Fruit fly (Drosophila melanogaster) S2 (cell line): Measurements from ENCODE around the gene B9d1.

Experiments
- CG8478 ChIP-seq: fragments of >200 bp; optimal IDR thresholded peaks from 2 replicates; lab custom pipeline; 2018
- CTCF ChIP-seq, 2 experiments: fragments of >200 bp; optimal IDR thresholded peaks; 2 replicates each; lab custom pipeline; 2018

The B9d1 gene

DNA sequence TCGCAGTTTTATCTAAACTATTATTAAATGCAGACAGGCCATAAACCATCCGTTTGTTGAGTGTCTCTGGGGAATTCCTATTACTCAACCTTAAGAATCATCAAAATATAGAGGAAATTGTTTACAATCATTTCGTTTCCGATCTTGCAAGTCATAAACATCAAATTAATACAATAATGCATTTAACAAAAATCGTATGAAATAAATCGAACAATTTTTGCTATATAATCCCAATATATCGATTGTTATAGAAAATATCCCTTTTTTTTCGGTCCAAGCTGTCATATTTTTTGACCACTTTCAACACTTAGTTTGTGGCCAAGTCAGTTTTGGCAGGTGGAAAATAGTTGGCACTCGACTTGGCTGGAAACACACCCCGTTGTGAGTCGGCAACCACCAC is at the start of gene B9d1:
B9d1 (plus strand) TSS at position 301 of the 400 bp plus-strand sequence.
- TF ChIP-seq CG8478 (lab: Kevin White, UChicago), result no peak
- TF ChIP-seq CTCF (optimal IDR thresholded peaks at IDR 0.05; lab: Kevin White, UChicago), result no peak

DNA sequence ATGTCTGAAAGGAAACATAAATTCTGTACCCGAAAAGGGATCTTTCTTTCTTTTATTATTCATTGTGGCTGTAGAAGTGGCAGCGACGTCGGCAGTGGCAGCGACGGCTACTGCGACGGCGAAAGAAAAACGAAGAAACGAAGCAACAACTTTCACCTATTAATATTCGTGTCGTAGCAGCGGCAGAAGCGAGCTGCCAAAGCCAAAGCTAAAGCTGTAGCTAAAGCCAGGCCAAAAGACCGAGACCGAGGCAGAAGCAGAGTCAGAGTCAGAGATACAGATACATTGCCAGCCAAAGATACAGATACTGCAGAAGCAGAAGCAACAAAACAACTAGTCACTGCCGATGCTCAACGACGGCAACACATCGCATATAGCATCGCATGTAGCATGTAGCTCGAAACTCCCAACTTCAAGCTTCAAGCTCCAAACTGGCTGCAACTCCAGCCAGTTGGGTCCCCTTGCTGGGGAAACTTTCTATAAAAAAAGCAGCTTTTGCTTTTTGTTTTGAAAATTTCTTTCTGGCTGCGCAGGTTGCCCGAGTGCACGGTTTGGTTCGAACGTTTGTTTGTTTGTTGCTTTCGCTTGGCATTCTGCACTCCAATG is 48.3 kb upstream of the B9d1 start:
- TF ChIP-seq CG8478 (lab: Kevin White, UChicago) (no peak), CTCF (optimal IDR thresholded peaks at IDR 0.05; lab: Kevin White, UChicago) (no peak)

- TF ChIP-seq CG8478 (lab: Kevin White, UChicago) (no peak), CTCF (optimal IDR thresholded peaks at IDR 0.05; lab: Kevin White, UChicago) (no peak)
These were observed 47.0 kb upstream of the B9d1 start, which contains the start of gene CG6118 for dm6 chr3R:15434676-15435075. Gene CG6118 (minus strand): TSS chr3R:15434738.

dm6 chr3R:15436799-15437198 is 44.9 kb upstream of the B9d1 start:
- no peak for TF ChIP-seq CTCF (optimal IDR thresholded peaks at IDR 0.05; lab: Kevin White, UChicago)
- TF ChIP-seq CG8478 (lab: Kevin White, UChicago), result no peak

DNA sequence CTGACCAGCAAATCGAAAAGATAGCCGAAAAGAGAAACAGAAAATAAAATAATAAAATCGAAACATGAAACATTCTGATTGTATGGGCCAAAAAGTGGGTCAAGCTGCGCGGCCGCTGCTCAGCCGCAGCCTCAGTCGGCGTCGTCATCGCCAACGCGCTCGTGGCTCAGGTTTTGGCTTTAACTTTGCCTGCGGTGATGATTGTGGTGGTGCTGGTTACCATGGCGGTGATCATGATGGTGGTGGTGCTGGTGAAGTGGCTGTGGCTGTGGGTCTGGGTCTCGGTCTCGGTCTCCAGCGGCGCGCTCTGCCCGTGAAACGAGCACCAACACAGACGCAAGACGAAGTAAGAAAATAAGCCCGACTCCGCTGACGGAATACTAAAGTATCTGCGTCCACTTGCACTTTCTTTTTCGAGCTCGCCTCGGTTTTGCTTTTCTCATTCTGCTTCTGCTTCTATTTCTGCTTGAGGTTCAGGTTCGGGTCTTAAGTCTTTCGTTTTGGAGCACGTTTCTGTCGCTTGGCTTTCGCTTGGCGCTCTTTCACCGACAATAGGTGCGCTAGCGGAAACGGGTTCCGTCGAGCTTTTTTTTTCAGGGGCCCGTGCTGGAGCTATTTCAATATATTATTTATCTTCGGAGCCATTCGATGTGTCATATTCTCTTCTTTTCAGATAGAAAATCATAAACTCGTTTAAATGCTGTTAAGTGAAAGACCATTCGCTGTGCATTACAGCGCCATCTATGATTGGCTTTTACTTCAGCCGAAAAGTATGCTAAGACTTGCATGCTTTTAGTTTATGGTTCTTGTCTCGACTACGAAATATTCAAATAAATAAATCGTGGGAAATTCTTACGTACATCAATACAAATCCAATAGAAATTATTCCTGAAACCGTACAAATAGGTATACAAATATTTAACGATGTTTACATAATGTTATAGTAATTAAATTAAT is 44.0 kb upstream of the B9d1 start:
- TF ChIP-seq CTCF (optimal IDR thresholded peaks at IDR 0.05; lab: Kevin White, UChicago), result peak; percentile 93 to 96
- no peak for TF ChIP-seq CG8478 (lab: Kevin White, UChicago)

- TF ChIP-seq CG8478 (lab: Kevin White, UChicago), result no peak
- TF ChIP-seq CTCF (optimal IDR thresholded peaks at IDR 0.05; lab: Kevin White, UChicago), result no peak
These were observed 42.0 kb upstream of the B9d1 start, which contains the start of gene Act88F for dm6 chr3R:15439669-15440068. Gene Act88F (plus strand): TSS chr3R:15439969.

DNA sequence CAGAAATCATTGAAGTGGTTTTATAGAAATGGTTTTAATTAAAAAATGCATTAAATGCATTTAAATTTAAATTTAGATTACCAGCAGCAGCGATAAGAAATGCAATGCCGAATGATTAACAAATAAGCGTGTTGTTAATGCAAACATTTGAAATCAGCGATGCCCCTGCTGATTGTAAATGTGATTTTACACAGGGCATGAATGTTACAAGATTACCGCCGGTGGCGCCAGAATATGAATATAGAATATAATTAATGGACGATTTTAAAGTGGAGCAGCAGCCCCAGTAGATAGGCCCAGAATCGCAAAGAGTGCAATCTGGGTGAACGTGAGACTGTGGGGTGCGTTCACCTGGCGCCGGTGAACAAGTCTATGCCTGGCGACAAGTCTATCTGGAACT is 35.6 kb upstream of the B9d1 start:
- TF ChIP-seq CTCF (optimal IDR thresholded peaks at IDR 0.05; lab: Kevin White, UChicago), result no peak
- no peak for TF ChIP-seq CG8478 (lab: Kevin White, UChicago)

- TF ChIP-seq CTCF (optimal IDR thresholded peaks at IDR 0.05; lab: Kevin White, UChicago) (no peak), CG8478 (lab: Kevin White, UChicago) (no peak)
These were observed 33.9 kb upstream of the B9d1 start for dm6 chr3R:15447791-15448190.

dm6 chr3R:15448657-15449056 is 33.0 kb upstream of the B9d1 start:
- TF ChIP-seq CG8478 (lab: Kevin White, UChicago), result no peak
- no peak for TF ChIP-seq CTCF (optimal IDR thresholded peaks at IDR 0.05; lab: Kevin White, UChicago)

DNA sequence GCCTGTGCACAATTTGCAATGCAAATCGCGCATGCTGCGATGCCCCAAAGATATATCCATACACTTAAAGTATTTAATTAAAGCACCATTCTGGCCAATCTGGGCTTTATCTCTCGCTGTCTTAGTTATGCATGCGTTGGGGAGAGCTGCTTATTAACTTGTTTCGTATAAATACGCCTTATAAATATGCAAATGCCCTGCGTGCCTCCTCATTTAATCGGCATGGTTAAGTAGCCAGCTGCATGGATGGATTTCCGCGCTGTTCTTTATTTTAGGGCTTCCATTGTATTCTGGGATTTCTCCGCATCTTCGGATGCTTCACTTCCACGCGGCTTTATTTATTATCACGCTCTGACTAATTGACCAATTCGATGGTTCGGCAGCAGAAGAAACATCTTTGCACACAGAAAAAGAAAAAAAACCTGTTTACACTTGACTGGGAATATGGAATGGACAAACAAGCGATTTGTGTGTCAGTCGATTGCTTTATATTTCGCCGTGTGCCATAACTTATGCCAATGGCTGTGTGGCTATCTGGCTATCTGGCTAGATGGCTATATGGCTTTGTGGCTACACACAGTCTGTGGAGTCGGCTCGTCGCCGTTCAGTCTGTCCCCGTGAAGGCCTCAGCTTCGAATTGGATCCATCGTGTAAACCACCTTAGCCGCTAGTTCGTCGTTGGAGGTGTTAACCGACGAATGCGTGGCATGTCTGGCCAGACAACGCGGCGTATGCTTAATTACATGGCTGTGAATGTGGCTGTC is 30.2 kb upstream of the B9d1 start:
- TF ChIP-seq CG8478 (lab: Kevin White, UChicago), result no peak
- no peak for TF ChIP-seq CTCF (optimal IDR thresholded peaks at IDR 0.05; lab: Kevin White, UChicago)

dm6 chr3R:15457386-15458011 is 24.2 kb upstream of the B9d1 start:
- TF ChIP-seq CG8478 (lab: Kevin White, UChicago), result no peak
- TF ChIP-seq CTCF (optimal IDR thresholded peaks at IDR 0.05; lab: Kevin White, UChicago), result no peak

DNA sequence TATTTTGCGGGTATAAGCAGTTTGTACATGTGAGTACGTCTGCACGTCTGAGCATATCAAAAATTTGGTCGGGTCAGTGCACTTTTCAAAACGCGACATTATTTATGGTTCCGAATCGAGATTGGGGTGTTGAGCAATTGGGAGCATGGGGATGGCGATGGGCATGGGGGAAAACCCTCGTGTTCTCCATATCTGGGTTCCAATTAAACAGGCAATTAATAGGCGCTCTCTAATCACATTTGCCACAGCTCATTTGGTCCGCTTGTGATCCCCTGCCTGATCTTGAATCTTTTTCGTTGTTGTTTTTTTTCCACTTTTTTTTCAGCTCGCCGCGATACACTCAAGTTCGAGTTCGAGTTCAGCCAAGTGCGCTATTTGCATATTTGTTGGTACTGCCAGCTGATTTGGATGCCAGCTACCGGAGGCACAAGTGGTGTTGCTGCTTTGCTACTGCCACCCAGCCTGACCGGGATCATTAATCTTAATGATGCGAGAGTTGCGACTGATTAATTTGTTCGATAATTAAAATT is 23.5 kb upstream of the B9d1 start:
- TF ChIP-seq CTCF (optimal IDR thresholded peaks at IDR 0.05; lab: Kevin White, UChicago) (no peak), CG8478 (lab: Kevin White, UChicago) (no peak)

DNA sequence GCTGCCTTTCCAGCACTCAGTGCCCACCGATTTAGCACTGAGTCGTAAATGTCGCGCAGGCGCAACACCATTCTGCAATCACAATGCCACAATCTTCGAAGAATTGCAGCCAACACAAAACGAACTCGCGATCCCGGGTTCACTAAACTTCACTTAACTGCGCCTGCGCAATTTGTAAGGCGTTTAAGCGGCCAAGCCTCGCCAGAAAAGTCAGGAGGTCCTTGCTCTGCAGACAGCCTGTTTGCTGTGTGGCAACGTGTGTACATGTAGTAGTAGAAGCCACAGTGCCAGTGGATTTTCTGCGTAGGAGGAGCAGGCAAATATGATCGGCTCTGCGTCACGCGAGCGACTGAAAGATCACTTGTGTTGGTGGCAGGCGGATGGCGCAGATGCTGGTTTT is 18.5 kb upstream of the B9d1 start:
- TF ChIP-seq CG8478 (lab: Kevin White, UChicago) (no peak), CTCF (optimal IDR thresholded peaks at IDR 0.05; lab: Kevin White, UChicago) (no peak)
